Worm (Caenorhabditis elegans): ENCODE results near the gene C29F9.8.

DNA sequence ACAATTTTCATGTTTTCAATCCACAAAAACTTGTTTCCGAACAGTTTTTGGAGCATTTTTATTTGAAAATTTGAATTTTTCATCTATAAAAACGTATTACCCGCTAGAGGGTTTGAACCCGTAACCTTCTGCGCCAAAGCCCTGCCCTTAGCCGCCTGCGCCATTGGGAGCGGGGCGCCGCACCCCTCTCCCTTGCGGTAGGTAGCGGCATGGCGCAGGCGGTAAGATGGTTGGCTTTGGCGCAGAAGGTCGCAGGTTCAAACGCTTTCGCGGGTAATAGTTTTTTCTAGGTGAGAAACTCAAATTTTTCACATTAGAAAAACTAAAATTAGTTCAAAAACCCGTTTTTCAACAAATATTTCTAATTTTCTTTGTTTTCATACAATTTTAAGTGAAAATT lies 45.3 kb downstream of the C29F9.8 start:
- TF ChIP-seq skn-1 (tag; optimal IDR thresholded peaks at IDR 0.05) (no peak), ztf-11 (tag; optimal IDR thresholded peaks at IDR 0.05) (no peak), mdl-1 (tag; optimal IDR thresholded peaks at IDR 0.05) (no peak), F13H6.1 (tag; optimal IDR thresholded peaks at IDR 0.05) (no peak), ama-1 (optimal IDR thresholded peaks at IDR 0.05) (no peak), nhr-237 (tag; optimal IDR thresholded peaks at IDR 0.05) (no peak), snpc-4 (tag; optimal IDR thresholded peaks at IDR 0.05) (no peak), unc-55 (GFP tag; optimal IDR thresholded peaks at IDR 0.05) (no peak), fos-1 (tag; optimal IDR thresholded peaks at IDR 0.05) (no peak), lin-13 (GFP tag; optimal IDR thresholded peaks at IDR 0.05) (no peak)

Measured in whole organism, L2 larva.